Fruit fly (Drosophila melanogaster) whole organism, embryonic: ENCODE results near the gene SmE.

Source experiments
- Atf-2 ChIP-seq: fragments of 200-800 bp; sonication (Bioruptor generic); optimal IDR thresholded peaks from 2 replicates; lab custom pipeline; 2016; ENCODE audit warnings: missing biosample characterization, missing genetic modification characterization
- Awh ChIP-seq: fragments of 200-800 bp; sonication (Bioruptor generic); IDR thresholded peaks from 2 replicates; pipeline ENCODE4, ENCODE4 v1.3.6; 2022; ENCODE audit warnings: missing biosample characterization, missing genetic modification characterization
- CG10959 ChIP-seq: fragments of 200-800 bp; sonication (Bioruptor generic); IDR thresholded peaks from 2 replicates; pipeline ENCODE4 v1.3.6; 2022; ENCODE audit warnings: missing biosample characterization, missing genetic modification characterization
- CG14441 ChIP-seq: fragments of 200-800 bp; sonication (Bioruptor generic); IDR thresholded peaks from 2 replicates; pipeline ENCODE4 v1.3.6; 2022; ENCODE audit warnings: missing biosample characterization, missing genetic modification characterization
- CG32767 ChIP-seq: fragments of 200-800 bp; sonication (Bioruptor generic); IDR thresholded peaks from 2 replicates; pipeline ENCODE4 v1.3.6; 2022; ENCODE audit warnings: missing biosample characterization, missing genetic modification characterization
- CG7357 ChIP-seq: fragments of 200-800 bp; sonication (Bioruptor generic); IDR thresholded peaks from 3 replicates; pipeline ENCODE4 v1.3.6; 2022; ENCODE audit warnings: missing biosample characterization, missing genetic modification characterization
- CG8478 ChIP-seq: fragments of >200 bp; optimal IDR thresholded peaks from 2 replicates; lab custom pipeline; 2018
- bcd ChIP-seq: fragments of 200-800 bp; sonication (Bioruptor generic); optimal IDR thresholded peaks from 2 replicates; lab custom pipeline; 2017; ENCODE audit warnings: missing biosample characterization, mild to moderate bottlenecking, missing genetic modification characterization
- bowl ChIP-seq: fragments of 200-800 bp; sonication (Bioruptor generic); IDR thresholded peaks from 2 replicates; pipeline ENCODE4 v1.3.6; 2022; ENCODE audit warnings: missing biosample characterization, missing genetic modification characterization
- jigr1 ChIP-seq: fragments of 200-800 bp; sonication (Bioruptor generic); IDR thresholded peaks from 3 replicates; pipeline ENCODE4 v1.3.6; 2022; ENCODE audit warnings: missing biosample characterization, missing genetic modification characterization
- jumu ChIP-seq: fragments of 200-800 bp; sonication (Bioruptor generic); optimal IDR thresholded peaks from 3 replicates; lab custom pipeline; 2016; ENCODE audit warnings: missing biosample characterization, missing genetic modification characterization
- pfk ChIP-seq: fragments of 200-800 bp; sonication (Bioruptor generic); optimal IDR thresholded peaks from 2 replicates; lab custom pipeline; 2018; ENCODE audit warnings: missing biosample characterization, mild to moderate bottlenecking, missing genetic modification characterization, moderate library complexity
- repo ChIP-seq: fragments of 200-800 bp; sonication (Bioruptor generic); optimal IDR thresholded peaks from 2 replicates; lab custom pipeline; 2016; ENCODE audit warnings: missing biosample characterization, missing genetic modification characterization

dm6 chr2L:7911209-7911859 lies 26.1 kb upstream of the SmE start:
- TF ChIP-seq bowl (GFP tag; lab: Robert Waterston, UW): no peak
- TF ChIP-seq CG14441 (GFP tag; lab: Robert Waterston, UW): no peak
- no peak for TF ChIP-seq jigr1
- TF ChIP-seq jumu (GFP tag; lab: Kevin White, UChicago): no peak
- no peak for TF ChIP-seq Awh (GFP tag; lab: Robert Waterston, UW)
- no peak for TF ChIP-seq repo
- no peak for TF ChIP-seq CG32767
- no peak for TF ChIP-seq bcd (GFP tag; lab: Kevin White, UChicago)
- TF ChIP-seq CG10959 (GFP tag; lab: Robert Waterston, UW): no peak
- TF ChIP-seq pfk (GFP tag; lab: Kevin White, UChicago): no peak
- no peak for TF ChIP-seq CG8478 (lab: Kevin White, UChicago)
- TF ChIP-seq Atf-2: no peak
- no peak for TF ChIP-seq CG7357 (GFP tag; lab: Robert Waterston, UW)
